Worm (Caenorhabditis elegans): Measurements from ENCODE around the gene Y32F6A.5.

DNA sequence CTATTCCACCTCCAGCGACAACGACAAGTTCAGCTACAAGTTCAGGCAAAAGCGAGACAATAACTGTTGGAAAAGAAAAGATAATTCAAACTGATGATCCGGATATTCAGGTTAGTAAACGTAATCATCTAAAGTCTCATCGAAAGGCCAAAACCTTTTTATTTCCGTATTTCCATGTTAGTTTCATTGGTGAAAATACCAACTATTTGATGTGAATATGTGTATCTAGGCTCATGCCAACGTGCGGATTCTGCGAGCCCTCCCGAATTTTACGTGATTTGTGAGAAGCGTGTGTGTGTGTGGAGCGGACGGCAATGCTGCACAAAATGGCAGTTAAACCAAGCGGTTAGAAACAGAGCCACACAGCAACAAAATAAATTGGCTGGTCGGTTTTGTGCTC lies 17.6 kb upstream of the Y32F6A.5 start:
- TF ChIP-seq zag-1 (tag; optimal IDR thresholded peaks at IDR 0.05) (no peak), skn-1 (tag; optimal IDR thresholded peaks at IDR 0.05) (no peak), ztf-4 (tag; optimal IDR thresholded peaks at IDR 0.05) (no peak), snpc-4 (tag; optimal IDR thresholded peaks at IDR 0.05) (no peak), nhr-237 (tag; optimal IDR thresholded peaks at IDR 0.05) (no peak), unc-62 (GFP tag; optimal IDR thresholded peaks at IDR 0.05) (no peak), crh-2 (tag; optimal IDR thresholded peaks at IDR 0.05) (no peak), ceh-82 (tag; optimal IDR thresholded peaks at IDR 0.05) (no peak), nhr-10 (tag; optimal IDR thresholded peaks at IDR 0.05) (no peak)
